Worm (Caenorhabditis elegans): ENCODE data around the gene ZK1320.2.

The ZK1320.2 gene

ce11 chrII:9618759-9619158, 40.0 kb downstream of the ZK1320.2 start (continued):
- TF ChIP-seq ZK185.1 (tag; optimal IDR thresholded peaks at IDR 0.05; ENCODE audit: poor library complexity, severe bottlenecking), result peak; percentile 37

- TF ChIP-seq let-607 (tag; optimal IDR thresholded peaks at IDR 0.05), result peak in 1 of 2 experiments; percentile 8
- TF ChIP-seq Y53G8AR.9 (GFP tag; conservative IDR thresholded peaks at IDR 0.05), result 0 out of 2 replicates have a peak, but pooled peaks have one; percentile 5
- no peak for TF ChIP-seq nhr-179 (tag; optimal IDR thresholded peaks at IDR 0.05)
- TF ChIP-seq ceh-79 (tag; optimal IDR thresholded peaks at IDR 0.05), result no peak
- TF ChIP-seq hrde-1 (tag; optimal IDR thresholded peaks at IDR 0.05; ENCODE audit: borderline replicate concordance), result no peak
- no peak for TF ChIP-seq somi-1 (GFP tag; optimal IDR thresholded peaks at IDR 0.05)
- no peak for TF ChIP-seq B0336.3 (GFP tag; IDR thresholded peaks at IDR 0.05)
- TF ChIP-seq cebp-1 (GFP tag; IDR thresholded peaks at IDR 0.05), result 0 out of 2 replicates have a peak, but pooled peaks have one; percentile 21
- TF ChIP-seq cebp-1 (tag; optimal IDR thresholded peaks at IDR 0.05), result no peak
- no peak for TF ChIP-seq sdz-38 (tag; optimal IDR thresholded peaks at IDR 0.05)
- peak; percentile 37; the same call in 1 of the 2 replicates for TF ChIP-seq rcor-1 (GFP tag; IDR thresholded peaks at IDR 0.05)
- no peak for TF ChIP-seq nhr-27 (tag; optimal IDR thresholded peaks at IDR 0.05)
- peak; percentile 21 for TF ChIP-seq madf-10 (tag; optimal IDR thresholded peaks at IDR 0.05)
- no peak for TF ChIP-seq F49E8.2 (tag; optimal IDR thresholded peaks at IDR 0.05; ENCODE audit: insufficient read depth)
- TF ChIP-seq ama-1 (optimal IDR thresholded peaks at IDR 0.05), result no peak
- peak in 1 of 2 experiments; percentile 17 for TF ChIP-seq ama-1 (GFP tag; optimal IDR thresholded peaks at IDR 0.05)
- no peak for TF ChIP-seq nhr-120 (GFP tag; IDR thresholded peaks at IDR 0.05)
- TF ChIP-seq egl-44 (GFP tag; IDR thresholded peaks at IDR 0.05), result no peak
- 0 out of 2 replicates have a peak, but pooled peaks have one; percentile 19 for TF ChIP-seq lin-26 (GFP tag; IDR thresholded peaks at IDR 0.05)
- no peak for TF ChIP-seq madf-6 (GFP tag; IDR thresholded peaks at IDR 0.05)
- no peak for TF ChIP-seq xnd-1 (tag; optimal IDR thresholded peaks at IDR 0.05)
- peak; percentile 37 for TF ChIP-seq ZK185.1 (tag; optimal IDR thresholded peaks at IDR 0.05; ENCODE audit: poor library complexity, severe bottlenecking)
- no peak for TF ChIP-seq rec-8 (tag; optimal IDR thresholded peaks at IDR 0.05)
- no peak for TF ChIP-seq ztf-26 (tag; optimal IDR thresholded peaks at IDR 0.05)
- TF ChIP-seq nhr-80 (tag; optimal IDR thresholded peaks at IDR 0.05), result peak; percentile 15
- no peak for TF ChIP-seq Y67H2A.10 (GFP tag; conservative IDR thresholded peaks at IDR 0.05)
- TF ChIP-seq dpff-1 (tag; optimal IDR thresholded peaks at IDR 0.05), result no peak
- no peak for TF ChIP-seq F57C9.4 (tag; optimal IDR thresholded peaks at IDR 0.05)
- TF ChIP-seq pbrm-1 (GFP tag; IDR thresholded peaks at IDR 0.05), result peak; percentile 10; the same call in 1 of the 2 replicates
- TF ChIP-seq chd-7 (tag; optimal IDR thresholded peaks at IDR 0.05), result no peak
- TF ChIP-seq lin-54 (GFP tag; optimal IDR thresholded peaks at IDR 0.05), result no peak
- 0 out of 2 replicates have a peak, but pooled peaks have one; percentile 40 for TF ChIP-seq F37B4.10 (GFP tag; IDR thresholded peaks at IDR 0.05)
- TF ChIP-seq B0261.1 (tag; optimal IDR thresholded peaks at IDR 0.05), result no peak
- TF ChIP-seq attf-5 (GFP tag; optimal IDR thresholded peaks at IDR 0.05), result no peak
- TF ChIP-seq hlh-26 (GFP tag; conservative IDR thresholded peaks at IDR 0.05), result no peak
Measured at ce11 chrII:9617902-9618245, 40.9 kb downstream of the ZK1320.2 start.

DNA sequence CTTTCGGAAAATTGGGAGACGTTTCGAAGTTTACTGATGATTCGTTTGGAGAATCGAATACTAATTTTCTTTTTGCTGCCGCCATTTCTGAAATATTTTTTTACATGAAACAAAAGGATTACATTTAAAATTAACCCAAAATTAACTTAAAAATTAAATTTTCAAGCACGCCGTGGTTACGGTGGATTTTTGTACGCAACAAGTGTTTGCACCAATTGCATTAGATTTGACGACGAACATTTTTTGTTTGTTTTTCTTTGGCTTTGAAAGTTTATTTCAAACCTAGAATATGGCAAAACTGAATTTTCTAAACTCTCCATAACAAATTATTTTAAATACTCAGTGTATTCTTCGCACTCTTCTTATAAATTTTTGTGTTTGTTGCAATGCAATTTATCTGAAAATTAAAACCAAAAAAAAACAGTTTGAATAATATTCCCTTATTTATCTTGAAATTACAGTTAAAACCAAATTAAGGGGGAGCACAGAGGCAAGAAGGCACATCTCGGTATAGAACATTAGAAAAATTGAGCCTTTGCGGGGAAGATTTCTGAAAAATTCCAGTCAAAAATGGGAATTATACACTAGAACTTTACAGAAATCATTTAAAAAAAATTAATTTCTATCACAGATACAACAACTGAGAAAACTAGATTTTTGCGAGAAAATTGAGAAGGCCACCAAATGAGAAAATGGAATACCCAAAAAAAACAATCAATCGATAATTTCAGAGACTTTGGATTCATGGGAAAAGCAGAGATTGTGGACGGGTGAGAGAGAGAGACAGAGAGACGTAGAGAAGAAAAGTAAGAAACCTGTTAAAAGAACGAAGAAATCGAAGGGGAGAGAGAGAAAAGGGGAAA, 41.5 kb downstream of the ZK1320.2 start, which contains the start of gene hal-3:
Gene hal-3 (minus strand): TSS at position 87 of the 863 bp plus-strand sequence.
- no peak for TF ChIP-seq akir-1 (GFP tag; optimal IDR thresholded peaks at IDR 0.05)
- TF ChIP-seq mel-28 (tag; optimal IDR thresholded peaks at IDR 0.05; ENCODE audit: borderline replicate concordance), result no peak
- TF ChIP-seq rpc-1 (optimal IDR thresholded peaks at IDR 0.05), result no peak
- no peak for TF ChIP-seq rpc-1 (tag; optimal IDR thresholded peaks at IDR 0.05)
- TF ChIP-seq ztf-3 (GFP tag; optimal IDR thresholded peaks at IDR 0.05), result no peak
- no peak for TF ChIP-seq aptf-2 (GFP tag; conservative IDR thresholded peaks at IDR 0.05)
- TF ChIP-seq ztf-26 (tag; optimal IDR thresholded peaks at IDR 0.05), result no peak
- TF ChIP-seq F39B2.1 (GFP tag; IDR thresholded peaks at IDR 0.05), result no peak
- no peak for TF ChIP-seq chd-7 (tag; optimal IDR thresholded peaks at IDR 0.05)
- TF ChIP-seq attf-5 (GFP tag; optimal IDR thresholded peaks at IDR 0.05), result no peak
- no peak for TF ChIP-seq lin-26 (GFP tag; IDR thresholded peaks at IDR 0.05)
- no peak for TF ChIP-seq F22D6.2 (tag; optimal IDR thresholded peaks at IDR 0.05)
- no peak for TF ChIP-seq nhr-179 (tag; optimal IDR thresholded peaks at IDR 0.05)
- no peak for TF ChIP-seq ccch-3 (GFP tag; optimal IDR thresholded peaks at IDR 0.05)
- no peak for TF ChIP-seq bed-1 (GFP tag; IDR thresholded peaks at IDR 0.05)
- TF ChIP-seq snpc-1.1 (tag; optimal IDR thresholded peaks at IDR 0.05; ENCODE audit: insufficient read depth), result no peak

Data from whole organism, young adult.